Worm (Caenorhabditis elegans): ENCODE results near the gene try-4.

The try-4 gene

DNA sequence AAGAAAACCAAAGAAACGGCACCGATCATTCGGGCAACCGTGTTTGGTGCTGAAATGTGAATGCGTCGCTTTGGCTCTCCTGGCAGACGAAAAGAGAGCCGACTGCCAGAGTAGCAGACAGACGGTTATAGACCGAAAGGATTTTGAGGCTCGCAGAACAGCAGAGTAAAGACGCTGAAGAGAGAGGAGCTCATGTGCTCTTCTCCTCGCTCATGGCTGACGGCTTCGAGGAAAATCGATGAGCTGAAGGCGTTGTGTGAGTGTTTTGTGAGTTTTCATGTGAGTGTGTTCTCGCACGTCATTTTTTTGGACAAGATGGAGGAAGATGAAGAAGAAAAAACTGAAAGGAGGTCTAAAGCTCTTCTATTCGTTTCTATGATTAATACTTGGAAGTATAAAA is 32.1 kb downstream of the try-4 start, which contains the start of gene sbt-1:
sbt-1 (minus strand) TSS at position 62 of the 400 bp plus-strand sequence.
- peak; percentile 63 for TF ChIP-seq hlh-30 (tag; optimal IDR thresholded peaks at IDR 0.05; ENCODE audit: insufficient read depth)
- TF ChIP-seq ceh-2 (tag; optimal IDR thresholded peaks at IDR 0.05) = no peak
- peak; percentile 68 for TF ChIP-seq unc-55 (GFP tag; optimal IDR thresholded peaks at IDR 0.05)
- TF ChIP-seq nfya-1 (tag; optimal IDR thresholded peaks at IDR 0.05) = peak; percentile 68
- TF ChIP-seq pax-1 (tag; optimal IDR thresholded peaks at IDR 0.05) = no peak
- TF ChIP-seq lim-6 (tag; optimal IDR thresholded peaks at IDR 0.05) = no peak
- no peak for TF ChIP-seq unc-86 (tag; optimal IDR thresholded peaks at IDR 0.05)
- peak; percentile 96 for TF ChIP-seq ceh-48 (tag; optimal IDR thresholded peaks at IDR 0.05)
- TF ChIP-seq fkh-10 (GFP tag; optimal IDR thresholded peaks at IDR 0.05) = no peak
- no peak for TF ChIP-seq gmeb-2 (tag; optimal IDR thresholded peaks at IDR 0.05)
- TF ChIP-seq pha-2 (tag; optimal IDR thresholded peaks at IDR 0.05) = no peak
- TF ChIP-seq ceh-18 (tag; optimal IDR thresholded peaks at IDR 0.05) = peak; percentile 7
- TF ChIP-seq ceh-31 (tag; optimal IDR thresholded peaks at IDR 0.05) = peak; percentile 69
- TF ChIP-seq ceh-30 (tag; optimal IDR thresholded peaks at IDR 0.05) = no peak
- peak; percentile 56 for TF ChIP-seq unc-42 (tag; optimal IDR thresholded peaks at IDR 0.05)
- TF ChIP-seq tbx-2 (tag; optimal IDR thresholded peaks at IDR 0.05) = peak; percentile 30
- TF ChIP-seq F13H6.1 (tag; optimal IDR thresholded peaks at IDR 0.05) = no peak

DNA sequence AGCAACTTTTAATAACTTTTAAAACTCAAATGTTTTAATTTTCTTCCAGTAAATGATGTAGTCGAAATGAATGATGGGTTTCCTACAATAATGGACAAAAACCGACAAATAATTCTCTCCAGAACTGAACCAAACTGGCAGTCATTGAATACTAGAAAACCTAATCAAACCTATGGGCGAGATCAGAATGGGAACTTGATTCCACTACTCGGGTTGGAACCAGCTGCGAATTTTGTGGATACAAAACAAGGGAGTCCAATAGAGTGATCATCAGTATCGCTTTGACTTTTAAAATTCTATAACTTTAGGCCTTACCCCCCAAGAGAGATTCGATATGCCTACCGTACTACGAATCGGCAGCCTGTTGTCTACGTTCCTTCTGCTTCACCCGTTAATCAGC is 34.3 kb downstream of the try-4 start:
- no peak for TF ChIP-seq ets-4 (tag; optimal IDR thresholded peaks at IDR 0.05)
- no peak for TF ChIP-seq dmd-4 (tag; optimal IDR thresholded peaks at IDR 0.05; ENCODE audit: borderline replicate concordance)
- no peak for TF ChIP-seq syd-9 (tag; optimal IDR thresholded peaks at IDR 0.05)
- no peak for TF ChIP-seq fkh-6 (tag; optimal IDR thresholded peaks at IDR 0.05)
- no peak for TF ChIP-seq ceh-2 (tag; optimal IDR thresholded peaks at IDR 0.05)
- TF ChIP-seq ceh-24 (tag; optimal IDR thresholded peaks at IDR 0.05) = no peak
- no peak for TF ChIP-seq rnt-1 (tag; optimal IDR thresholded peaks at IDR 0.05)
- no peak for TF ChIP-seq T23F11.4 (GFP tag; optimal IDR thresholded peaks at IDR 0.05)
- no peak for TF ChIP-seq nhr-11 (tag; optimal IDR thresholded peaks at IDR 0.05)
- TF ChIP-seq elt-2 (tag; optimal IDR thresholded peaks at IDR 0.05) = no peak
- no peak for TF ChIP-seq pat-9 (tag; optimal IDR thresholded peaks at IDR 0.05)
- TF ChIP-seq tbx-7 (tag; optimal IDR thresholded peaks at IDR 0.05) = no peak
- TF ChIP-seq ceh-34 (tag; optimal IDR thresholded peaks at IDR 0.05) = no peak

- TF ChIP-seq eyg-1 (tag; optimal IDR thresholded peaks at IDR 0.05) = no peak
- no peak for TF ChIP-seq ceh-19 (GFP tag; optimal IDR thresholded peaks at IDR 0.05)
- no peak for TF ChIP-seq npax-4 (tag; optimal IDR thresholded peaks at IDR 0.05)
- TF ChIP-seq elt-4 (tag; optimal IDR thresholded peaks at IDR 0.05) = no peak
- no peak for TF ChIP-seq unc-55 (GFP tag; optimal IDR thresholded peaks at IDR 0.05)
- TF ChIP-seq sdc-2 (tag; optimal IDR thresholded peaks at IDR 0.05) = no peak
- TF ChIP-seq ceh-9 (tag; optimal IDR thresholded peaks at IDR 0.05) = no peak
- no peak for TF ChIP-seq nfya-1 (tag; optimal IDR thresholded peaks at IDR 0.05)
- TF ChIP-seq fkh-10 (GFP tag; optimal IDR thresholded peaks at IDR 0.05) = no peak
- no peak for TF ChIP-seq elt-2 (tag; optimal IDR thresholded peaks at IDR 0.05)
- no peak for TF ChIP-seq T23F11.4 (GFP tag; optimal IDR thresholded peaks at IDR 0.05)
- no peak for TF ChIP-seq ceh-30 (tag; optimal IDR thresholded peaks at IDR 0.05)
- no peak for TF ChIP-seq pros-1 (tag; optimal IDR thresholded peaks at IDR 0.05)
- TF ChIP-seq ceh-2 (tag; optimal IDR thresholded peaks at IDR 0.05) = no peak
- TF ChIP-seq pha-2 (tag; optimal IDR thresholded peaks at IDR 0.05) = no peak
- no peak for TF ChIP-seq pqm-1 (tag; optimal IDR thresholded peaks at IDR 0.05)
- no peak for TF ChIP-seq unc-3 (GFP tag; conservative IDR thresholded peaks at IDR 0.05)
- TF ChIP-seq unc-3 (tag; optimal IDR thresholded peaks at IDR 0.05) = no peak
- TF ChIP-seq ceh-45 (GFP tag; IDR thresholded peaks at IDR 0.05) = no peak
Observed at ce11 chrV:20824962-20825609, 35.9 kb downstream of the try-4 start, which contains the start of the genes gcy-22 and grl-14. gcy-22 (minus strand) TSS chrV:20825062. grl-14 (plus strand) TSS chrV:20825559.
